Fruit fly (Drosophila melanogaster) whole organism, embryonic: ENCODE results near the gene CG42759.

Source experiments
- Bdp1 ChIP-seq: fragments of 200-800 bp; sonication (Bioruptor generic); optimal IDR thresholded peaks from 3 replicates; lab custom pipeline; 2016; ENCODE audit warnings: missing biosample characterization, missing genetic modification characterization
- Bteb2 ChIP-seq: fragments of 200-800 bp; sonication (Bioruptor generic); optimal IDR thresholded peaks from 2 replicates; lab custom pipeline; 2016; ENCODE audit warnings: missing biosample characterization, missing genetic modification characterization
- CG10565 ChIP-seq: fragments of 200-800 bp; sonication (Bioruptor generic); optimal IDR thresholded peaks from 3 replicates; lab custom pipeline; 2016; ENCODE audit warnings: missing biosample characterization, mild to moderate bottlenecking, missing genetic modification characterization
- CG11247 ChIP-seq: fragments of 200-800 bp; sonication (Bioruptor generic); IDR thresholded peaks from 2 replicates; pipeline ENCODE4 v1.3.6; 2022; ENCODE audit warnings: missing biosample characterization, missing genetic modification characterization
- CG11504 ChIP-seq: fragments of 200-800 bp; sonication (Bioruptor generic); optimal IDR thresholded peaks from 3 replicates; lab custom pipeline; 2019; ENCODE audit warnings: missing biosample characterization, mild to moderate bottlenecking, missing genetic modification characterization, moderate library complexity
- CG1233 ChIP-seq: fragments of 200-800 bp; sonication (Bioruptor generic); optimal IDR thresholded peaks from 4 replicates; lab custom pipeline; 2018; ENCODE audit warnings: missing biosample characterization, mild to moderate bottlenecking, missing genetic modification characterization
- CG14014 ChIP-seq: fragments of 200-800 bp; sonication (Bioruptor generic); IDR thresholded peaks from 2 replicates; pipeline ENCODE4 v1.3.6; 2022; ENCODE audit warnings: missing biosample characterization, missing genetic modification characterization
- CG15073 ChIP-seq: fragments of 200-800 bp; sonication (Bioruptor generic); optimal IDR thresholded peaks from 2 replicates; lab custom pipeline; 2016; ENCODE audit warnings: missing biosample characterization, missing genetic modification characterization
- CG16779 ChIP-seq: fragments of 200-800 bp; sonication (Bioruptor generic); IDR thresholded peaks from 2 replicates; pipeline ENCODE4 v1.3.6; 2022; ENCODE audit warnings: missing biosample characterization, missing genetic modification characterization
- CG31224 ChIP-seq: fragments of 200-800 bp; sonication (Bioruptor generic); IDR thresholded peaks from 2 replicates; pipeline ENCODE4 v1.3.6; 2022; ENCODE audit warnings: missing biosample characterization, missing genetic modification characterization
- CG3163 ChIP-seq: fragments of 200-800 bp; sonication (Bioruptor generic); optimal IDR thresholded peaks from 3 replicates; lab custom pipeline; 2016; ENCODE audit warnings: missing biosample characterization, missing genetic modification characterization
- CG4404 ChIP-seq: fragments of 200-800 bp; sonication (Bioruptor generic); IDR thresholded peaks from 2 replicates; pipeline ENCODE4 v1.3.6; 2022; ENCODE audit warnings: missing biosample characterization, missing genetic modification characterization
- CG4820 ChIP-seq: fragments of 200-800 bp; sonication (Bioruptor generic); optimal IDR thresholded peaks from 3 replicates; lab custom pipeline; 2016; ENCODE audit warnings: missing biosample characterization, missing genetic modification characterization
- CG4854 ChIP-seq: fragments of 200-800 bp; sonication (Bioruptor generic); optimal IDR thresholded peaks from 2 replicates; lab custom pipeline; 2016; ENCODE audit warnings: missing biosample characterization, missing genetic modification characterization, inconsistent platforms
- CG6689 ChIP-seq: fragments of 200-800 bp; sonication (Bioruptor generic); IDR thresholded peaks from 2 replicates; pipeline ENCODE4 v1.3.6; 2022; ENCODE audit warnings: missing biosample characterization, missing genetic modification characterization
- CG8089 ChIP-seq: fragments of 200-800 bp; sonication (Bioruptor generic); optimal IDR thresholded peaks from 3 replicates; lab custom pipeline; 2016; ENCODE audit warnings: missing biosample characterization, missing genetic modification characterization
- CG8281 ChIP-seq: fragments of 200-800 bp; sonication (Bioruptor generic); optimal IDR thresholded peaks from 2 replicates; lab custom pipeline; 2018; ENCODE audit warnings: missing biosample characterization, mild to moderate bottlenecking, missing genetic modification characterization, moderate library complexity
- Camta ChIP-seq: fragments of 200-800 bp; sonication (Bioruptor generic); optimal IDR thresholded peaks from 2 replicates; lab custom pipeline; 2016; ENCODE audit warnings: missing biosample characterization, missing genetic modification characterization
- Dfd ChIP-seq, 2 experiments: fragments of >200 bp; optimal IDR thresholded peaks; 2 replicates each; lab custom pipeline; 2017; ENCODE audit warnings: missing biosample characterization in 2 of 2, missing genetic modification characterization in 2 of 2
- Ets97D ChIP-seq: fragments of 200-800 bp; sonication (Bioruptor generic); optimal IDR thresholded peaks from 3 replicates; lab custom pipeline; 2016; ENCODE audit warnings: missing biosample characterization, missing genetic modification characterization
- HLH3B ChIP-seq: fragments of 200-800 bp; sonication (Bioruptor generic); IDR thresholded peaks from 2 replicates; pipeline ENCODE4 v1.3.6; 2022; ENCODE audit warnings: missing biosample characterization, missing genetic modification characterization
- Lhr ChIP-seq: fragments of 200-800 bp; sonication (Bioruptor generic); optimal IDR thresholded peaks from 3 replicates; lab custom pipeline; 2017; ENCODE audit warnings: mild to moderate bottlenecking, missing biosample characterization, missing genetic modification reagents, missing genetic modification characterization
- Meics ChIP-seq: fragments of 200-800 bp; sonication (Bioruptor generic); optimal IDR thresholded peaks from 2 replicates; lab custom pipeline; 2017; ENCODE audit warnings: missing biosample characterization, mild to moderate bottlenecking, missing genetic modification characterization
- Neu2 ChIP-seq: fragments of 200-800 bp; sonication (Bioruptor generic); optimal IDR thresholded peaks from 3 replicates; lab custom pipeline; 2016; ENCODE audit warnings: missing biosample characterization, missing genetic modification characterization, borderline replicate concordance
- Nf-YA ChIP-seq: fragments of 200-800 bp; sonication (Bioruptor generic); IDR thresholded peaks from 2 replicates; pipeline ENCODE4 v1.3.6; 2022; ENCODE audit warnings: missing biosample characterization, missing genetic modification characterization
- Nf-YC ChIP-seq: fragments of 200-800 bp; optimal IDR thresholded peaks from 3 replicates; lab custom pipeline; 2019; ENCODE audit warnings: missing biosample characterization, mild to moderate bottlenecking, missing genetic modification characterization, moderate library complexity
- Oaz ChIP-seq: fragments of 200-800 bp; sonication (Bioruptor generic); IDR thresholded peaks from 2 replicates; pipeline ENCODE4 v1.3.6; 2022; ENCODE audit warnings: missing biosample characterization, missing genetic modification characterization
- Rfx ChIP-seq: fragments of 200-800 bp; sonication (Bioruptor generic); IDR thresholded peaks from 2 replicates; pipeline ENCODE4 v1.3.6; 2022; ENCODE audit warnings: missing biosample characterization, missing genetic modification characterization
- Sry-β ChIP-seq: fragments of 200-800 bp; sonication (Bioruptor generic); optimal IDR thresholded peaks from 2 replicates; lab custom pipeline; 2018; ENCODE audit warnings: missing biosample characterization, mild to moderate bottlenecking, missing genetic modification characterization, moderate library complexity
- Stat92E ChIP-seq, 3 experiments: fragments of >200 bp in 2 of 3; fragments of 200-800 bp in 1 of 3; sonication (Bioruptor generic) in 1 of 3; optimal IDR thresholded peaks; 2 replicates each; lab custom pipeline; 2017 to 2019; ENCODE audit warnings: missing biosample characterization in 3 of 3, missing genetic modification characterization in 3 of 3, mild to moderate bottlenecking in 1 of 3, moderate library complexity in 1 of 3
- dan ChIP-seq: fragments of 200-800 bp; sonication (Bioruptor generic); IDR thresholded peaks from 2 replicates; pipeline ENCODE4 v1.3.6; 2022; ENCODE audit warnings: missing biosample characterization, missing genetic modification characterization
- fd64A ChIP-seq: fragments of 200-800 bp; sonication (Bioruptor generic); optimal IDR thresholded peaks from 3 replicates; lab custom pipeline; 2018; ENCODE audit warnings: missing biosample characterization, mild to moderate bottlenecking, missing genetic modification characterization
- gcm ChIP-seq: fragments of 200-800 bp; sonication (Bioruptor generic); optimal IDR thresholded peaks from 2 replicates; lab custom pipeline; 2019; ENCODE audit warnings: missing biosample characterization, mild to moderate bottlenecking, missing genetic modification characterization, moderate library complexity
- gro ChIP-seq: fragments of 200-800 bp; sonication (Bioruptor generic); optimal IDR thresholded peaks from 2 replicates; lab custom pipeline; 2016; ENCODE audit warnings: missing biosample characterization, missing genetic modification characterization
- gt ChIP-seq: fragments of 200-800 bp; sonication (Bioruptor generic); IDR thresholded peaks from 2 replicates; pipeline ENCODE4 v1.3.6; 2022; ENCODE audit warnings: missing biosample characterization, missing genetic modification characterization
- jigr1 ChIP-seq: fragments of 200-800 bp; sonication (Bioruptor generic); IDR thresholded peaks from 3 replicates; pipeline ENCODE4 v1.3.6; 2022; ENCODE audit warnings: missing biosample characterization, missing genetic modification characterization
- kah ChIP-seq: fragments of 200-800 bp; sonication (Bioruptor generic); optimal IDR thresholded peaks from 2 replicates; lab custom pipeline; 2018; ENCODE audit warnings: missing biosample characterization, mild to moderate bottlenecking, missing genetic modification characterization
- lbe ChIP-seq: fragments of 200-800 bp; sonication (Bioruptor generic); optimal IDR thresholded peaks from 2 replicates; lab custom pipeline; 2016; ENCODE audit warnings: missing biosample characterization, mild to moderate bottlenecking, missing genetic modification characterization
- lmd ChIP-seq: fragments of 200-800 bp; sonication (Bioruptor generic); IDR thresholded peaks from 2 replicates; pipeline ENCODE4 v1.3.6; 2022; ENCODE audit warnings: missing biosample characterization, missing genetic modification characterization
- luna ChIP-seq: fragments of 200-800 bp; sonication (Bioruptor generic); optimal IDR thresholded peaks from 2 replicates; lab custom pipeline; 2016; ENCODE audit warnings: missing biosample characterization, missing genetic modification characterization
- maf-S ChIP-seq: fragments of 200-800 bp; sonication (Bioruptor generic); optimal IDR thresholded peaks from 2 replicates; lab custom pipeline; 2016; ENCODE audit warnings: missing biosample characterization, missing genetic modification characterization
- phol ChIP-seq: fragments of 200-800 bp; sonication (Bioruptor generic); optimal IDR thresholded peaks from 3 replicates; lab custom pipeline; 2018; ENCODE audit warnings: missing biosample characterization, mild to moderate bottlenecking, missing genetic modification characterization, moderate library complexity
- psq ChIP-seq: fragments of 200-800 bp; sonication (Bioruptor generic); optimal IDR thresholded peaks from 2 replicates; lab custom pipeline; 2017; ENCODE audit warnings: missing biosample characterization, missing genetic modification characterization
- so ChIP-seq: fragments of 200-800 bp; sonication (Bioruptor generic); IDR thresholded peaks from 3 replicates; pipeline ENCODE4 v1.3.6; 2022; ENCODE audit warnings: missing biosample characterization, missing genetic modification characterization
- sr ChIP-seq: fragments of 200-800 bp; sonication (Bioruptor generic); IDR thresholded peaks from 3 replicates; pipeline ENCODE4 v1.3.6; 2022; ENCODE audit warnings: missing biosample characterization, missing genetic modification characterization
- stwl ChIP-seq: fragments of 200-800 bp; sonication (Bioruptor generic); optimal IDR thresholded peaks from 3 replicates; lab custom pipeline; 2018; ENCODE audit warnings: missing biosample characterization, mild to moderate bottlenecking, missing genetic modification characterization, moderate library complexity
- tna ChIP-seq: fragments of 200-800 bp; sonication (Bioruptor generic); IDR thresholded peaks from 2 replicates; pipeline ENCODE4 v1.3.6; 2022; ENCODE audit warnings: missing biosample characterization, missing genetic modification characterization; ENCODE audit not compliant: partially characterized antibody
- toy ChIP-seq: fragments of 200-800 bp; sonication (Bioruptor generic); IDR thresholded peaks from 2 replicates; pipeline ENCODE4 v1.3.6; 2022; ENCODE audit warnings: missing biosample characterization, missing genetic modification characterization
- vfl ChIP-seq: fragments of 200-800 bp; sonication (Bioruptor generic); optimal IDR thresholded peaks from 2 replicates; lab custom pipeline; 2016; ENCODE audit warnings: missing biosample characterization, missing genetic modification characterization
- z ChIP-seq: fragments of 200-800 bp; sonication (Bioruptor generic); IDR thresholded peaks from 3 replicates; pipeline ENCODE4 v1.3.6; 2022; ENCODE audit warnings: missing biosample characterization, missing genetic modification characterization

The CG42759 gene

dm6 chr3R:10139649-10140598, 2.9 kb upstream of the CG42759 start, which contains the start of gene tws (continued):
- TF ChIP-seq CG8281 (tag; lab: Kevin White, UChicago) (peak; percentile 29), Bdp1 (GFP tag; lab: Kevin White, UChicago) (no peak), Dfd (GFP tag; optimal IDR thresholded peaks at IDR 0.05; lab: Kevin White, UChicago) (no peak), Lhr (GFP tag; lab: Kevin White, UChicago) (no peak), CG10565 (GFP tag; lab: Kevin White, UChicago) (no peak), Neu2 (GFP tag; lab: Kevin White, UChicago) (no peak), CG8089 (GFP tag; lab: Kevin White, UChicago) (peak; percentile 37), Meics (peak; percentile 56), Rfx (peak; percentile 78), phol (tag; lab: Kevin White, UChicago) (peak; percentile 33), kah (GFP tag; lab: Kevin White, UChicago) (no peak), CG31224 (peak; percentile 30; the same call in 1 of the 2 replicates), Camta (no peak), CG4854 (no peak), Bteb2 (GFP tag; lab: Kevin White, UChicago) (no peak), CG14014 (peak; percentile 78), stwl (tag; lab: Kevin White, UChicago) (no peak), lbe (no peak), CG4404 (no peak), CG16779 (GFP tag; lab: Robert Waterston, UW) (no peak), sr (GFP tag; lab: Robert Waterston, UW) (0 out of 3 replicates have a peak, but pooled peaks have one; percentile 26), Nf-YA (no peak), Nf-YC (tag; lab: Kevin White, UChicago) (peak; percentile 58), CG15073 (GFP tag; lab: Kevin White, UChicago) (no peak), Ets97D (GFP tag; lab: Kevin White, UChicago) (no peak), Stat92E (GFP tag; optimal IDR thresholded peaks at IDR 0.05; lab: Kevin White, UChicago) (no peak), psq (GFP tag; lab: Kevin White, UChicago) (no peak), luna (GFP tag; lab: Kevin White, UChicago) (no peak), toy (no peak), CG4820 (GFP tag; lab: Kevin White, UChicago) (peak; percentile 4), vfl (GFP tag; lab: Kevin White, UChicago) (no peak), CG6689 (GFP tag; lab: Robert Waterston, UW) (no peak), gt (no peak), maf-S (peak; percentile 24), Sry-β (peak; percentile 95), fd64A (GFP tag; lab: Kevin White, UChicago) (peak; percentile 54), Oaz (GFP tag; lab: Robert Waterston, UW) (no peak), CG1233 (GFP tag; lab: Kevin White, UChicago) (peak; percentile 36), gro (GFP tag; lab: Kevin White, UChicago) (peak; percentile 74), gcm (GFP tag; lab: Kevin White, UChicago) (peak; percentile 18), CG3163 (GFP tag; lab: Kevin White, UChicago) (no peak), tna (GFP tag; lab: Robert Waterston, UW) (no peak; the same call in 1 of the 2 replicates), jigr1 (no peak), dan (GFP tag; lab: Robert Waterston, UW) (no peak), CG11504 (tag; lab: Kevin White, UChicago) (peak; percentile 57), so (GFP tag; lab: Robert Waterston, UW) (peak; percentile 86; the same call in 2 of the 3 replicates), CG11247 (GFP tag; lab: Robert Waterston, UW) (no peak), HLH3B (GFP tag; lab: Robert Waterston, UW) (0 out of 2 replicates have a peak, but pooled peaks have one; percentile 5), lmd (GFP tag; lab: Robert Waterston, UW) (peak; percentile 51), z (GFP tag; lab: Robert Waterston, UW) (no peak)
